Worm (Caenorhabditis elegans): ENCODE data around the gene unc-4.
"Not testable (repeated sequence)": the region's sequence is repeated elsewhere in the genome, so short reads cannot be mapped to it uniquely, and the experiment has no call there.

unc-4 gene

DNA sequence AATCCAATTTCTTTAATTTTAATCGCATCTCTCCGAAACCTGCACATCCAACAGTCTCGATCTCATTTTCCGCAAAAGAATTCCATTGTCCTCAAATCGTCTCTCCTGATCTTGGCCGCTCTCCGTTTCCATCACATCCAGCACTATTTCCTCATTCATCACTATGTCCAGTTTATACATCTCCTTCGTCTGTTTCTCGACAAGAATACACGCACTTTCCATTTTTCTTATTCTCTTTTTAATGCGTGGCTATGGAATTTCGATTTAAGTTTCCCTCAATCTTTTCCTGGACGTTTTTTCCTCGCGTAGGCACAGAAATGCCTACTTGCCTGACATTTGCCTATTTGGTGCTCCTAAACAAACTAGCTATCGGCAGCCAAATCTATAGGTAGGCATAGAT lies 20.4 kb downstream of the unc-4 start:
- TF ChIP-seq flt-1 (GFP tag; IDR thresholded peaks at IDR 0.05): no peak
- TF ChIP-seq ceh-13 (GFP tag; optimal IDR thresholded peaks at IDR 0.05): no peak
- TF ChIP-seq pes-1 (GFP tag; IDR thresholded peaks at IDR 0.05): no peak
- TF ChIP-seq B0310.2 (tag; optimal IDR thresholded peaks at IDR 0.05): no peak
- no peak for TF ChIP-seq ceh-36 (tag; optimal IDR thresholded peaks at IDR 0.05)
- no peak for TF ChIP-seq tbx-37 (GFP tag; conservative IDR thresholded peaks at IDR 0.05)
- TF ChIP-seq scrt-1 (GFP tag; IDR thresholded peaks at IDR 0.05): no peak
- no peak for TF ChIP-seq hmbx-1 (tag; optimal IDR thresholded peaks at IDR 0.05)
- TF ChIP-seq ets-7 (tag; optimal IDR thresholded peaks at IDR 0.05): no peak
- no peak for TF ChIP-seq tra-4 (tag; optimal IDR thresholded peaks at IDR 0.05)
- TF ChIP-seq aly-1 (tag; optimal IDR thresholded peaks at IDR 0.05): no peak
- TF ChIP-seq hnd-1 (tag; optimal IDR thresholded peaks at IDR 0.05): no peak
- no peak for TF ChIP-seq tbx-11 (GFP tag; IDR thresholded peaks at IDR 0.05)
- no peak for TF ChIP-seq sea-1 (GFP tag; conservative IDR thresholded peaks at IDR 0.05)
- no peak for TF ChIP-seq F13C5.2 (tag; optimal IDR thresholded peaks at IDR 0.05)
- TF ChIP-seq hmg-4 (GFP tag; optimal IDR thresholded peaks at IDR 0.05): no peak
- no peak for TF ChIP-seq ama-1 (optimal IDR thresholded peaks at IDR 0.05)

ce11 chrII:9874508-9875229 lies 25.5 kb downstream of the unc-4 start, which contains the start of the genes chil-2 and ctsa-3.2:
Gene chil-2, minus strand, starts transcription at chrII:9874608.
Gene ctsa-3.2, plus strand, starts transcription at chrII:9875179.
- TF ChIP-seq ceh-36 (tag; optimal IDR thresholded peaks at IDR 0.05) (no peak), hmbx-1 (tag; optimal IDR thresholded peaks at IDR 0.05) (no peak), ama-1 (optimal IDR thresholded peaks at IDR 0.05) (no peak), tbx-11 (GFP tag; IDR thresholded peaks at IDR 0.05) (no peak)

ce11 chrII:9872961-9873360 lies 27.2 kb downstream of the unc-4 start, which contains the start of gene chil-8:
Gene chil-8, minus strand, starts transcription at chrII:9873061.
- TF ChIP-seq flt-1 (GFP tag; IDR thresholded peaks at IDR 0.05) (no peak), tbx-37 (GFP tag; conservative IDR thresholded peaks at IDR 0.05) (no peak), ama-1 (optimal IDR thresholded peaks at IDR 0.05) (no peak), pes-1 (GFP tag; IDR thresholded peaks at IDR 0.05) (no peak), F13C5.2 (tag; optimal IDR thresholded peaks at IDR 0.05) (no peak), ceh-13 (GFP tag; optimal IDR thresholded peaks at IDR 0.05) (no peak), hmbx-1 (tag; optimal IDR thresholded peaks at IDR 0.05) (no peak)

- TF ChIP-seq ceh-36 (tag; optimal IDR thresholded peaks at IDR 0.05) (no peak), hmg-4 (GFP tag; optimal IDR thresholded peaks at IDR 0.05) (no peak), F13C5.2 (tag; optimal IDR thresholded peaks at IDR 0.05) (no peak), tbx-11 (GFP tag; IDR thresholded peaks at IDR 0.05) (no peak), pes-1 (GFP tag; IDR thresholded peaks at IDR 0.05) (no peak), aly-1 (tag; optimal IDR thresholded peaks at IDR 0.05) (no peak), flt-1 (GFP tag; IDR thresholded peaks at IDR 0.05) (no peak), B0310.2 (tag; optimal IDR thresholded peaks at IDR 0.05) (no peak)
Observed at ce11 chrII:9871061-9871460, 29.1 kb downstream of the unc-4 start, which contains the start of gene chil-7. Gene chil-7, minus strand, starts transcription at chrII:9871172.

DNA sequence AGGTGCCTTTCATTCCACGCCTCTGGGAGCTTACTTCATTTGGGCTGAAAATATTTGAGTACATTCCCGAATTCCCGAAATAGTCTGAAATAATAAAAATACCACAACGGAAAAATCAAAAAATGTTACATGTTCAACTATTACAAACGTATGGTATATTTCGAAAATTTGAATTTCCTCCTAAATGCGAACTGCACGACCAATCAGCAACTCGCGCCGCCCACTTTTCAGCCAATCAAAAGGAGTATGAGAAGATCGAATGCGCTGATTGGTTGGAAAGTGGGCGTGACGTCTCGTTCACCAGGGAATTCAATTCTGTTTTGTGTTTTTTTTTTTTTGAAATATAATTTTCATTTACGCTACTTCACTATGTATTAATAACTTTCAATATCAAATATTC lies 31.5 kb downstream of the unc-4 start, which contains the start of gene old-1:
Gene old-1 (minus strand): TSS at position 50 of the 400 bp plus-strand sequence.
- no peak for TF ChIP-seq flt-1 (GFP tag; IDR thresholded peaks at IDR 0.05)
- no peak for TF ChIP-seq ceh-36 (tag; optimal IDR thresholded peaks at IDR 0.05)
- TF ChIP-seq tra-4 (tag; optimal IDR thresholded peaks at IDR 0.05): no peak
- no peak for TF ChIP-seq sea-1 (GFP tag; conservative IDR thresholded peaks at IDR 0.05)
- TF ChIP-seq hmbx-1 (tag; optimal IDR thresholded peaks at IDR 0.05): no peak

DNA sequence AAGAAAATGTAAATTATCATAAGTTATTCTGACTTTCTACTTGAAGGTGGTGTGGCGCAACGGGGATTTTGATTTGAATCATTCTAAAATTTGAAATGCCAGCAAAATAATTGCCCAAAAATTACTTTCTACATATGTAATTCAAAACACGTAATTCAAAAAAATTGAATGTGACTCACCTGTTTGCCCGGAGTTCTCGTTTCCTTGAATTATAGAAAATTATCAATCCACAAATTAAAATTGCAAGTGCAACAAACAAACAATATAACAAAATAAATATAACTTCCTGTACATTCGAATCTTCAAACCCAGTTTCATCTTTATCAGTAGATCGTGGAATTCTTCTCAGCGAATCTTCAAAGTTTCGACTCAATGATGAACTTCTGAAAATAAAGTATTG lies 32.0 kb downstream of the unc-4 start:
- TF ChIP-seq tbx-37 (GFP tag; conservative IDR thresholded peaks at IDR 0.05) (no peak), hnd-1 (tag; optimal IDR thresholded peaks at IDR 0.05) (no peak), F13C5.2 (tag; optimal IDR thresholded peaks at IDR 0.05) (no peak), tbx-11 (GFP tag; IDR thresholded peaks at IDR 0.05) (no peak), ets-7 (tag; optimal IDR thresholded peaks at IDR 0.05) (no peak), ama-1 (optimal IDR thresholded peaks at IDR 0.05) (no peak), ceh-36 (tag; optimal IDR thresholded peaks at IDR 0.05) (no peak), hmg-4 (GFP tag; optimal IDR thresholded peaks at IDR 0.05) (no peak), flt-1 (GFP tag; IDR thresholded peaks at IDR 0.05) (no peak), sea-1 (GFP tag; conservative IDR thresholded peaks at IDR 0.05) (no peak), tra-4 (tag; optimal IDR thresholded peaks at IDR 0.05) (no peak), pes-1 (GFP tag; IDR thresholded peaks at IDR 0.05) (no peak), scrt-1 (GFP tag; IDR thresholded peaks at IDR 0.05) (no peak), ceh-13 (GFP tag; optimal IDR thresholded peaks at IDR 0.05) (no peak), aly-1 (tag; optimal IDR thresholded peaks at IDR 0.05) (no peak), hmbx-1 (tag; optimal IDR thresholded peaks at IDR 0.05) (no peak), B0310.2 (tag; optimal IDR thresholded peaks at IDR 0.05) (no peak)

ce11 chrII:9866378-9866777 lies 33.8 kb downstream of the unc-4 start, which contains the start of gene chil-1:
Gene chil-1, minus strand, starts transcription at chrII:9866478.
- TF ChIP-seq B0310.2, ceh-36, hnd-1 (tag; optimal IDR thresholded peaks at IDR 0.05): not testable (repeated sequence)

- TF ChIP-seq ceh-36 (tag; optimal IDR thresholded peaks at IDR 0.05): no peak
- no peak for TF ChIP-seq B0310.2 (tag; optimal IDR thresholded peaks at IDR 0.05)
- TF ChIP-seq aly-1 (tag; optimal IDR thresholded peaks at IDR 0.05): no peak
- TF ChIP-seq hmg-4 (GFP tag; optimal IDR thresholded peaks at IDR 0.05): no peak
- no peak for TF ChIP-seq ets-7 (tag; optimal IDR thresholded peaks at IDR 0.05)
- no peak for TF ChIP-seq hnd-1 (tag; optimal IDR thresholded peaks at IDR 0.05)
- TF ChIP-seq tbx-37 (GFP tag; conservative IDR thresholded peaks at IDR 0.05): no peak
Observed at ce11 chrII:9862147-9862546, 38.0 kb downstream of the unc-4 start, which contains the start of gene C08H9.18. Gene C08H9.18, minus strand, starts transcription at chrII:9862247.

All from whole organism, early embryonic.